Fruit fly (Drosophila melanogaster): Measurements from ENCODE around the gene CG43273.
A peak's percentile ranks its signal among the peaks of the same experiment; 100 is the strongest.

Gene CG43273

dm6 chr3R:24845148-24845547 is 15.0 kb downstream of the CG43273 start:
- TF ChIP-seq vri (GFP tag; optimal IDR thresholded peaks at IDR 0.05) (no peak), Eip93F (GFP tag; optimal IDR thresholded peaks at IDR 0.05) (no peak), CG32006 (GFP tag; optimal IDR thresholded peaks at IDR 0.05) (no peak), Smox (GFP tag; optimal IDR thresholded peaks at IDR 0.05) (no peak), pdm3 (GFP tag; optimal IDR thresholded peaks at IDR 0.05) (no peak), Eip75B (GFP tag; optimal IDR thresholded peaks at IDR 0.05) (no peak), CG8119 (GFP tag; IDR thresholded peaks at IDR 0.05) (no peak), eg (GFP tag; IDR thresholded peaks at IDR 0.05) (no peak), salr (GFP tag; optimal IDR thresholded peaks at IDR 0.05) (no peak), CG15336 (GFP tag; IDR thresholded peaks at IDR 0.05) (no peak), CG3032 (tag; optimal IDR thresholded peaks at IDR 0.05) (no peak)

dm6 chr3R:24845952-24846848 is 16.1 kb downstream of the CG43273 start:
- TF ChIP-seq OdsH (GFP tag; optimal IDR thresholded peaks at IDR 0.05), result no peak
- TF ChIP-seq CG15336 (GFP tag; IDR thresholded peaks at IDR 0.05), result no peak
- no peak for TF ChIP-seq lz (GFP tag; optimal IDR thresholded peaks at IDR 0.05)
- TF ChIP-seq salr (GFP tag; optimal IDR thresholded peaks at IDR 0.05), result no peak
- TF ChIP-seq CG31627 (GFP tag; optimal IDR thresholded peaks at IDR 0.05), result no peak
- TF ChIP-seq net (GFP tag; optimal IDR thresholded peaks at IDR 0.05), result no peak
- no peak for TF ChIP-seq Eip93F (GFP tag; optimal IDR thresholded peaks at IDR 0.05)
- TF ChIP-seq CG16779 (tag; optimal IDR thresholded peaks at IDR 0.05), result no peak
- no peak for TF ChIP-seq spab (GFP tag; optimal IDR thresholded peaks at IDR 0.05)
- TF ChIP-seq dac (GFP tag; optimal IDR thresholded peaks at IDR 0.05), result no peak
- TF ChIP-seq Hr4 (GFP tag; optimal IDR thresholded peaks at IDR 0.05), result no peak
- no peak for TF ChIP-seq CG4318 (GFP tag; optimal IDR thresholded peaks at IDR 0.05)
- TF ChIP-seq achi (GFP tag; optimal IDR thresholded peaks at IDR 0.05), result no peak

DNA sequence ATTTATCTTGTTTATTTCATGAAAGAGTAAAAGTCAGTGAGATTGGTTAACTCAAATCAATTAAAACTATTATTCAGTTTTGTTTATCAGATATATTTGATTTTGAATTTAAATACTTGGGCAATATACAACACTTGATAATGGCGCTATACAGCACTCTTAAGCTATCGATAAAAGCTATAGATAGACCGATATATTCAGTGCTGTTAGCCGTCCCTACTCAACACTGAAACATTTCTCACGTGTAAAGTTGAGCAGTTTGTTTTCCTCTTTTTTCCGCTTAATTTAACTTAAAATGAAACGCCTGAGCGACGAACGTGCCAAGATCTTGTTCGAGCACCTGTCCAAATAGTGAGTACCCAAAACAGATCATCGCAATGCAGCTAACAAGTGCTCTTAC is 20.3 kb downstream of the CG43273 start, which contains the start of gene CG7006:
TSS of gene CG7006 (plus strand) at position 208 of the 400 bp plus-strand sequence.
- TF ChIP-seq CG11902 (GFP tag; optimal IDR thresholded peaks at IDR 0.05) (peak; percentile 48), Eip78C (GFP tag) (peak; percentile 77), CG10631 (GFP tag; optimal IDR thresholded peaks at IDR 0.05) (peak; percentile 67), topi (GFP tag; optimal IDR thresholded peaks at IDR 0.05) (peak; percentile 66), lz (GFP tag; optimal IDR thresholded peaks at IDR 0.05) (peak; percentile 70), acj6 (GFP tag; optimal IDR thresholded peaks at IDR 0.05) (peak; percentile 41), salr (GFP tag; optimal IDR thresholded peaks at IDR 0.05) (no peak), CG3032 (tag; optimal IDR thresholded peaks at IDR 0.05) (no peak), cyc (GFP tag; optimal IDR thresholded peaks at IDR 0.05) (peak; percentile 83), Ets21C (GFP tag; optimal IDR thresholded peaks at IDR 0.05) (peak; percentile 39), Hr39 (GFP tag; optimal IDR thresholded peaks at IDR 0.05) (peak; percentile 63), CG31627 (GFP tag; optimal IDR thresholded peaks at IDR 0.05) (peak; percentile 79), OdsH (GFP tag; optimal IDR thresholded peaks at IDR 0.05) (no peak), CG6792 (GFP tag; optimal IDR thresholded peaks at IDR 0.05) (no peak), esn (GFP tag; optimal IDR thresholded peaks at IDR 0.05) (peak; percentile 68), Sox14 (GFP tag; optimal IDR thresholded peaks at IDR 0.05) (peak; percentile 39)

DNA sequence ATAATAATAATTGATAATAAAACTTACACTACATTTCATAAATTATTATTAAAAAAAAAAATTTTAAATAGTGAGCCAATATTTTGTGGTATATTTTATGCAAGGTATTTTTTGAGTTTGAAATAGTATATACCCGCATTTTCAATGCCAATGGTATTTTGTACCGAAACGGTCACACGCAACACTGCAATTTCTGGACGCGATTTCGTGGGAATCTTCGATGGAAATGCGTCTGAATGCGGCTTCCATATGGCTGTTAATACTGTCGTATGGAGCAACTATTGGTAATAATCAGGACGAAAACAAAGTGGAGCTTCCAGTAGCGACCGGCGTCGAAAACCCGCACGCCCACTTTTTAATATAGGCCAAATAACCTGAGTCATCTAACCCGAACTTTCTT is 21.3 kb downstream of the CG43273 start, which contains the start of gene Nct:
TSS of gene Nct (plus strand) at position 173 of the 400 bp plus-strand sequence.
- no peak for TF ChIP-seq CG15336 (GFP tag; IDR thresholded peaks at IDR 0.05)
- peak; percentile 68 for TF ChIP-seq Sox14 (GFP tag; optimal IDR thresholded peaks at IDR 0.05)

- no peak for TF ChIP-seq Eip93F (GFP tag; optimal IDR thresholded peaks at IDR 0.05)
- no peak for TF ChIP-seq CG16779 (tag; optimal IDR thresholded peaks at IDR 0.05)
- no peak for TF ChIP-seq vri (GFP tag; optimal IDR thresholded peaks at IDR 0.05)
- no peak for TF ChIP-seq CG34406 (GFP tag; optimal IDR thresholded peaks at IDR 0.05)
- no peak for TF ChIP-seq lz (GFP tag; optimal IDR thresholded peaks at IDR 0.05)
- no peak for TF ChIP-seq Ets21C (GFP tag; optimal IDR thresholded peaks at IDR 0.05)
- TF ChIP-seq CG6276 (GFP tag; optimal IDR thresholded peaks at IDR 0.05), result no peak
- TF ChIP-seq acj6 (GFP tag; optimal IDR thresholded peaks at IDR 0.05), result no peak
- TF ChIP-seq CG31627 (GFP tag; optimal IDR thresholded peaks at IDR 0.05), result no peak
- TF ChIP-seq Smox (GFP tag; optimal IDR thresholded peaks at IDR 0.05), result no peak
- TF ChIP-seq CG6163 (GFP tag; IDR thresholded peaks at IDR 0.05), result no peak
- TF ChIP-seq CG15336 (GFP tag; IDR thresholded peaks at IDR 0.05), result no peak
These were observed 26.0 kb downstream of the CG43273 start, which contains the start of gene HDAC11 for dm6 chr3R:24856143-24856542. Gene HDAC11 (minus strand): TSS chr3R:24856243.

Measured in whole organism, prepupa.